Fruit fly (Drosophila melanogaster) whole organism, pupa: ENCODE data around the gene CG15547.

Experiments used
- CG10348 ChIP-seq: fragments of 200-800 bp; sonication (Bioruptor generic); IDR thresholded peaks from 2 replicates; pipeline ENCODE4 v1.3.6; 2022; ENCODE audit warnings: missing biosample characterization, missing genetic modification characterization
- CG12605 ChIP-seq: fragments of 200-800 bp; sonication (Bioruptor generic); IDR thresholded peaks from 2 replicates; pipeline ENCODE4 v1.3.6; 2022; ENCODE audit warnings: missing biosample characterization, missing genetic modification characterization
- CG13204 ChIP-seq: fragments of 200-800 bp; sonication (Bioruptor generic); optimal IDR thresholded peaks from 2 replicates; lab custom pipeline; 2018; ENCODE audit warnings: missing biosample characterization, mild to moderate bottlenecking, missing genetic modification characterization, moderate library complexity
- CG14655 ChIP-seq: fragments of 200-800 bp; sonication (Bioruptor generic); optimal IDR thresholded peaks from 3 replicates; lab custom pipeline; 2017; ENCODE audit warnings: mild to moderate bottlenecking, missing biosample characterization, missing genetic modification reagents, missing genetic modification characterization
- CG15710 ChIP-seq: fragments of 200-800 bp; sonication (Bioruptor generic); optimal IDR thresholded peaks from 2 replicates; lab custom pipeline; 2018; ENCODE audit warnings: missing biosample characterization, mild to moderate bottlenecking, missing genetic modification characterization, moderate library complexity
- CG17806 ChIP-seq: fragments of 200-800 bp; sonication (Bioruptor generic); optimal IDR thresholded peaks from 2 replicates; lab custom pipeline; 2018; ENCODE audit warnings: missing biosample characterization, mild to moderate bottlenecking, missing genetic modification characterization, moderate library complexity
- CG32121 ChIP-seq: fragments of 200-800 bp; sonication (Bioruptor generic); IDR thresholded peaks from 2 replicates; pipeline ENCODE4 v1.3.6; 2022; ENCODE audit warnings: missing biosample characterization, missing genetic modification characterization
- CG34367 ChIP-seq: fragments of 200-800 bp; sonication (Bioruptor generic); optimal IDR thresholded peaks from 2 replicates; lab custom pipeline; 2018; ENCODE audit warnings: missing biosample characterization, mild to moderate bottlenecking, missing genetic modification characterization
- CG4496 ChIP-seq: fragments of 200-800 bp; sonication (Bioruptor generic); IDR thresholded peaks from 3 replicates; pipeline ENCODE4 v1.3.6; 2022; ENCODE audit warnings: missing biosample characterization, missing genetic modification characterization
- CG8159 ChIP-seq: fragments of 200-800 bp; sonication (Bioruptor generic); optimal IDR thresholded peaks from 3 replicates; lab custom pipeline; 2018; ENCODE audit warnings: missing biosample characterization, mild to moderate bottlenecking, missing genetic modification characterization, moderate library complexity
- CG8301 ChIP-seq: fragments of 200-800 bp; sonication (Bioruptor generic); optimal IDR thresholded peaks from 2 replicates; lab custom pipeline; 2018; ENCODE audit warnings: missing biosample characterization, mild to moderate bottlenecking, missing genetic modification characterization
- CG9948 ChIP-seq: fragments of 200-800 bp; sonication (Bioruptor generic); optimal IDR thresholded peaks from 2 replicates; lab custom pipeline; 2018; ENCODE audit warnings: missing biosample characterization, mild to moderate bottlenecking, missing genetic modification characterization, moderate library complexity
- D1 ChIP-seq: fragments of 200-800 bp; sonication (Bioruptor generic); optimal IDR thresholded peaks from 2 replicates; lab custom pipeline; 2018; ENCODE audit warnings: missing biosample characterization, mild to moderate bottlenecking, missing genetic modification characterization, moderate library complexity
- EcR ChIP-seq: fragments of 200-800 bp; sonication (Bioruptor generic); optimal IDR thresholded peaks from 3 replicates; lab custom pipeline; 2019; ENCODE audit warnings: missing biosample characterization, missing genetic modification characterization, mild to moderate bottlenecking, moderate library complexity, missing genetic modification reagents
- Ets98B ChIP-seq: fragments of 200-800 bp; sonication (Bioruptor generic); IDR thresholded peaks from 2 replicates; pipeline ENCODE4 v1.3.6; 2022; ENCODE audit warnings: missing biosample characterization, missing genetic modification characterization
- Pif1A ChIP-seq: fragments of 200-800 bp; sonication (Bioruptor generic); optimal IDR thresholded peaks from 3 replicates; lab custom pipeline; 2016; ENCODE audit warnings: missing biosample characterization, missing genetic modification characterization
- Pif1B ChIP-seq: fragments of 200-800 bp; sonication (Bioruptor generic); optimal IDR thresholded peaks from 3 replicates; lab custom pipeline; 2016; ENCODE audit warnings: missing biosample characterization, missing genetic modification characterization
- Snoo ChIP-seq: fragments of 200-800 bp; sonication (Bioruptor generic); optimal IDR thresholded peaks from 3 replicates; lab custom pipeline; 2017; ENCODE audit warnings: missing biosample characterization, mild to moderate bottlenecking, missing genetic modification characterization, inconsistent platforms
- fd96Ca ChIP-seq: fragments of 200-800 bp; sonication (Bioruptor generic); IDR thresholded peaks from 3 replicates; pipeline ENCODE4 v1.3.6; 2022; ENCODE audit warnings: missing biosample characterization, missing genetic modification characterization
- gl ChIP-seq: fragments of 200-800 bp; sonication (Bioruptor generic); optimal IDR thresholded peaks from 2 replicates; lab custom pipeline; 2018; ENCODE audit warnings: missing biosample characterization, mild to moderate bottlenecking, missing genetic modification characterization
- rn ChIP-seq: fragments of 200-800 bp; sonication (Bioruptor generic); IDR thresholded peaks from 2 replicates; pipeline ENCODE4 v1.3.6; 2022; ENCODE audit warnings: missing biosample characterization, missing genetic modification characterization

The CG15547 gene

dm6 chr3R:30844436-30844835, 38.9 kb downstream of the CG15547 start:
- TF ChIP-seq EcR (GFP tag; lab: Kevin White, UChicago), result no peak

- TF ChIP-seq CG15710 (tag; lab: Kevin White, UChicago) (peak; percentile 69), fd96Ca (no peak), CG17806 (tag; lab: Kevin White, UChicago) (peak; percentile 53), CG9948 (tag; lab: Kevin White, UChicago) (peak; percentile 34), gl (no peak), EcR (GFP tag; lab: Kevin White, UChicago) (no peak), CG8159 (peak; percentile 72), CG34367 (peak; percentile 38), CG4496 (GFP tag; lab: Robert Waterston, UW) (no peak), Pif1B (GFP tag; lab: Kevin White, UChicago) (peak; percentile 10)
These were observed 39.6 kb downstream of the CG15547 start for dm6 chr3R:30843709-30844108.

- TF ChIP-seq CG12605 (GFP tag; lab: Robert Waterston, UW) (no peak), fd96Ca (no peak), Pif1A (GFP tag; lab: Kevin White, UChicago) (peak; percentile 38), rn (no peak), CG10348 (GFP tag; lab: Robert Waterston, UW) (no peak), CG14655 (peak; percentile 48), CG8301 (tag; lab: Kevin White, UChicago) (peak; percentile 15), Snoo (tag; lab: Kevin White, UChicago) (peak; percentile 74), CG8159 (peak; percentile 89), CG17806 (tag; lab: Kevin White, UChicago) (peak; percentile 76), CG34367 (peak; percentile 81), D1 (peak; percentile 84), EcR (GFP tag; lab: Kevin White, UChicago) (peak; percentile 94), CG9948 (tag; lab: Kevin White, UChicago) (peak; percentile 81), gl (peak; percentile 14), Pif1B (GFP tag; lab: Kevin White, UChicago) (peak; percentile 56), CG32121 (GFP tag; lab: Robert Waterston, UW) (no peak), Ets98B (GFP tag; lab: Robert Waterston, UW) (no peak), CG13204 (GFP tag; lab: Kevin White, UChicago) (peak; percentile 29), CG4496 (GFP tag; lab: Robert Waterston, UW) (no peak; the same call in 2 of the 3 replicates), CG15710 (tag; lab: Kevin White, UChicago) (peak; percentile 86)
These were observed 40.4 kb downstream of the CG15547 start for dm6 chr3R:30842639-30843476.

- TF ChIP-seq CG8301 (tag; lab: Kevin White, UChicago) (peak; percentile 27), CG15710 (tag; lab: Kevin White, UChicago) (peak; percentile 83), Ets98B (GFP tag; lab: Robert Waterston, UW) (no peak), CG8159 (peak; percentile 89), CG10348 (GFP tag; lab: Robert Waterston, UW) (no peak), Pif1B (GFP tag; lab: Kevin White, UChicago) (peak; percentile 25), CG32121 (GFP tag; lab: Robert Waterston, UW) (no peak), fd96Ca (0 out of 3 replicates have a peak, but pooled peaks have one; percentile 7), EcR (GFP tag; lab: Kevin White, UChicago) (no peak), CG34367 (peak; percentile 70), gl (no peak), CG13204 (GFP tag; lab: Kevin White, UChicago) (no peak), CG12605 (GFP tag; lab: Robert Waterston, UW) (no peak), D1 (no peak), CG4496 (GFP tag; lab: Robert Waterston, UW) (peak; percentile 34; the same call in 1 of the 3 replicates), CG17806 (tag; lab: Kevin White, UChicago) (peak; percentile 82), Pif1A (GFP tag; lab: Kevin White, UChicago) (peak; percentile 63), CG14655 (peak; percentile 51), rn (no peak), CG9948 (tag; lab: Kevin White, UChicago) (peak; percentile 76), Snoo (tag; lab: Kevin White, UChicago) (peak; percentile 58)
These were observed 41.1 kb downstream of the CG15547 start for dm6 chr3R:30842199-30842598.

dm6 chr3R:30840741-30841140, 42.6 kb downstream of the CG15547 start:
- TF ChIP-seq CG8159, result no peak
- TF ChIP-seq CG13204 (GFP tag; lab: Kevin White, UChicago), result peak; percentile 74
- TF ChIP-seq EcR (GFP tag; lab: Kevin White, UChicago), result peak; percentile 62
- TF ChIP-seq, all 21 proteins: peak for 2

dm6 chr3R:30833078-30833477, 50.2 kb downstream of the CG15547 start:
- peak; percentile 26 for TF ChIP-seq CG8159
- peak; percentile 51 for TF ChIP-seq CG32121 (GFP tag; lab: Robert Waterston, UW)
- TF ChIP-seq gl, result no peak
- TF ChIP-seq CG13204 (GFP tag; lab: Kevin White, UChicago), result no peak
- TF ChIP-seq CG15710 (tag; lab: Kevin White, UChicago), result peak; percentile 20
- TF ChIP-seq EcR (GFP tag; lab: Kevin White, UChicago), result peak; percentile 52
- peak; percentile 18 for TF ChIP-seq CG34367
- peak; percentile 71 for TF ChIP-seq CG14655
- peak; percentile 26 for TF ChIP-seq Pif1A (GFP tag; lab: Kevin White, UChicago)
- no peak for TF ChIP-seq rn
- peak; percentile 73 for TF ChIP-seq CG8301 (tag; lab: Kevin White, UChicago)
- TF ChIP-seq CG12605 (GFP tag; lab: Robert Waterston, UW), result peak; percentile 17; the same call in 1 of the 2 replicates
- no peak for TF ChIP-seq D1
- TF ChIP-seq CG4496 (GFP tag; lab: Robert Waterston, UW), result peak; percentile 73
- peak; percentile 35; the same call in 1 of the 2 replicates for TF ChIP-seq Ets98B (GFP tag; lab: Robert Waterston, UW)
- 0 out of 3 replicates have a peak, but pooled peaks have one; percentile 25 for TF ChIP-seq fd96Ca
- no peak for TF ChIP-seq Snoo (tag; lab: Kevin White, UChicago)
- peak; percentile 25 for TF ChIP-seq Pif1B (GFP tag; lab: Kevin White, UChicago)
- peak; percentile 43 for TF ChIP-seq CG17806 (tag; lab: Kevin White, UChicago)
- TF ChIP-seq CG9948 (tag; lab: Kevin White, UChicago), result peak; percentile 53
- TF ChIP-seq CG10348 (GFP tag; lab: Robert Waterston, UW), result no peak
